Worm (Caenorhabditis elegans) whole organism, L4 larva: ENCODE measurements around the gene tost-1.
A peak's percentile ranks its signal among the peaks of the same experiment; 100 is the strongest.

ENCODE experiments used
- Y5F2A.4 ChIP-seq: fragments of 200-800 bp; sonication (Bioruptor generic); optimal IDR thresholded peaks from 2 replicates; lab custom pipeline; 2018; ENCODE audit warnings: mild to moderate bottlenecking, missing genetic modification characterization, missing compliant biosample characterization
- Y75B8A.6 ChIP-seq: fragments of 200-800 bp; sonication (Bioruptor generic); IDR thresholded peaks from 2 replicates; pipeline ENCODE4 v1.3.6; 2022; ENCODE audit warnings: missing genetic modification reagents, missing genetic modification characterization, missing compliant biosample characterization
- ZK546.5 ChIP-seq, 2 experiments: sonication (generic microtip); optimal IDR thresholded peaks; 2 replicates each; lab custom pipeline; 2017; ENCODE audit warnings: missing biosample characterization in 2 of 2, missing genetic modification characterization in 2 of 2
- aha-1 ChIP-seq: fragments of 150-350 bp; peaks from one replicate; lab custom pipeline; 2014; ENCODE audit warnings: missing biosample characterization, missing genetic modification characterization
- daf-16 ChIP-seq, 3 experiments: sonication (generic microtip); optimal IDR thresholded peaks; 2 replicates each; lab custom pipeline; 2016 to 2017; ENCODE audit warnings: missing genetic modification characterization in 3 of 3, missing genetic modification reagents in 3 of 3, mild to moderate bottlenecking in 2 of 3, missing compliant biosample characterization in 2 of 3, missing biosample characterization in 1 of 3, moderate library complexity in 1 of 3
- daf-19 ChIP-seq: fragments of 200-800 bp; sonication (Bioruptor generic); conservative IDR thresholded peaks from 2 replicates; pipeline ENCODE4 v1.3.6; 2022; ENCODE audit warnings: missing genetic modification characterization, missing compliant biosample characterization
- dmd-6 ChIP-seq: fragments of 200-800 bp; sonication (Bioruptor generic); IDR thresholded peaks from 2 replicates; pipeline ENCODE4 v1.3.6; 2022; ENCODE audit warnings: missing genetic modification reagents, missing genetic modification characterization, missing compliant biosample characterization
- dmd-8 ChIP-seq: fragments of 200-800 bp; sonication (Bioruptor generic); IDR thresholded peaks from 2 replicates; pipeline ENCODE4 v1.3.6; 2022; ENCODE audit warnings: missing genetic modification characterization, missing compliant biosample characterization
- duxl-1 ChIP-seq: sonication (generic microtip); optimal IDR thresholded peaks from 2 replicates; lab custom pipeline; 2016; ENCODE audit warnings: mild to moderate bottlenecking, missing genetic modification characterization, moderate library complexity, missing compliant biosample characterization; ENCODE audit not compliant: poor library complexity
- dve-1 ChIP-seq: sonication (generic microtip); optimal IDR thresholded peaks from 2 replicates; lab custom pipeline; 2017; ENCODE audit warnings: antibody characterized with exemption, mild to moderate bottlenecking, missing genetic modification characterization, missing compliant biosample characterization; ENCODE audit not compliant: insufficient read depth
- egl-27 ChIP-seq: sonication (generic microtip); optimal IDR thresholded peaks from 3 replicates; lab custom pipeline; 2017; ENCODE audit warnings: missing biosample characterization, missing genetic modification reagents, missing genetic modification characterization
- gei-8 ChIP-seq: fragments of 200-800 bp; sonication (Bioruptor generic); optimal IDR thresholded peaks from 2 replicates; lab custom pipeline; 2018; ENCODE audit warnings: mild to moderate bottlenecking, missing genetic modification characterization, missing compliant biosample characterization
- hlh-30 ChIP-seq: sonication (generic microtip); optimal IDR thresholded peaks from 2 replicates; lab custom pipeline; 2017; ENCODE audit warnings: antibody characterized with exemption, mild to moderate bottlenecking, missing genetic modification characterization, missing compliant biosample characterization; ENCODE audit not compliant: insufficient read depth
- lim-7 ChIP-seq: fragments of 200-800 bp; sonication (Bioruptor generic); IDR thresholded peaks from 2 replicates; pipeline ENCODE4 v1.3.6; 2022; ENCODE audit warnings: missing genetic modification characterization, missing compliant biosample characterization
- lin-1 ChIP-seq: fragments of 200-800 bp; sonication (Bioruptor generic); IDR thresholded peaks from 2 replicates; pipeline ENCODE4 v1.3.6; 2022; ENCODE audit warnings: missing genetic modification reagents, missing genetic modification characterization, missing compliant biosample characterization
- lin-13 ChIP-seq: fragments of 150-350 bp; optimal IDR thresholded peaks from 2 replicates; lab custom pipeline; 2014; ENCODE audit warnings: missing biosample characterization, missing genetic modification reagents, missing genetic modification characterization
- lin-29 ChIP-seq: fragments of 200-800 bp; sonication (Bioruptor generic); IDR thresholded peaks from 2 replicates; pipeline ENCODE4 v1.3.6; 2022; ENCODE audit warnings: missing genetic modification reagents, missing genetic modification characterization, missing compliant biosample characterization
- lin-38 ChIP-seq: fragments of 200-800 bp; sonication (Bioruptor generic); IDR thresholded peaks from 2 replicates; pipeline ENCODE4 v1.3.6; 2022; ENCODE audit warnings: missing genetic modification reagents, missing genetic modification characterization, missing compliant biosample characterization
- mdt-29 ChIP-seq: fragments of 200-800 bp; sonication (Bioruptor generic); IDR thresholded peaks from 2 replicates; pipeline ENCODE4 v1.3.6; 2022; ENCODE audit warnings: missing genetic modification reagents, missing genetic modification characterization, missing compliant biosample characterization
- mep-1 ChIP-seq: fragments of 150-350 bp; sonication (generic microtip); optimal IDR thresholded peaks from 3 replicates; lab custom pipeline; 2014; ENCODE audit warnings: missing biosample characterization, missing genetic modification characterization
- nhr-102 ChIP-seq: sonication (generic microtip); optimal IDR thresholded peaks from 2 replicates; lab custom pipeline; 2016; ENCODE audit warnings: mild to moderate bottlenecking, missing genetic modification characterization, moderate library complexity, missing compliant biosample characterization
- nhr-11 ChIP-seq: fragments of 150-350 bp; optimal IDR thresholded peaks from 2 replicates; lab custom pipeline; 2014; ENCODE audit warnings: missing biosample characterization, missing genetic modification characterization
- nhr-28 ChIP-seq: fragments of 150-350 bp; optimal IDR thresholded peaks from 2 replicates; lab custom pipeline; 2014; ENCODE audit warnings: missing biosample characterization, missing genetic modification characterization
- nhr-6 ChIP-seq: fragments of 150-350 bp; optimal IDR thresholded peaks from 2 replicates; lab custom pipeline; 2014; ENCODE audit warnings: missing biosample characterization, missing genetic modification characterization
- pqm-1 ChIP-seq: sonication (generic microtip); optimal IDR thresholded peaks from 2 replicates; lab custom pipeline; 2017; ENCODE audit warnings: missing biosample characterization, missing genetic modification characterization
- rbr-2 ChIP-seq: sonication (generic microtip); optimal IDR thresholded peaks from 2 replicates; lab custom pipeline; 2016; ENCODE audit warnings: missing genotype, missing genetic modification characterization, missing compliant biosample characterization
- sdz-12 ChIP-seq: fragments of 200-800 bp; sonication (Bioruptor generic); optimal IDR thresholded peaks from 2 replicates; lab custom pipeline; 2018; ENCODE audit warnings: mild to moderate bottlenecking, missing genetic modification characterization, missing compliant biosample characterization
- skn-1 ChIP-seq: fragments of 150-350 bp; optimal IDR thresholded peaks from 2 replicates; lab custom pipeline; 2014; ENCODE audit warnings: missing biosample characterization, missing genetic modification characterization
- snpc-1.2 ChIP-seq: fragments of 200-800 bp; sonication (Bioruptor generic); IDR thresholded peaks from 2 replicates; pipeline ENCODE4 v1.3.6; 2022; ENCODE audit warnings: missing genetic modification reagents, missing genetic modification characterization, missing compliant biosample characterization
- spr-3 ChIP-seq: fragments of 200-800 bp; sonication (Bioruptor generic); optimal IDR thresholded peaks from 2 replicates; lab custom pipeline; 2018; ENCODE audit warnings: mild to moderate bottlenecking, missing genetic modification characterization, missing compliant biosample characterization
- unc-62 ChIP-seq, 3 experiments: fragments of 150-350 bp in 1 of 3; sonication (generic microtip); optimal IDR thresholded peaks in 2 of 3; peaks in 1 of 3; 1 replicate in 1 of 3; 2 replicates in 2 of 3; lab custom pipeline; 2014 to 2017; ENCODE audit warnings: missing biosample characterization in 3 of 3, missing genetic modification characterization in 3 of 3, missing genetic modification reagents in 3 of 3, missing genotype in 1 of 3
- vab-7 ChIP-seq: fragments of 200-800 bp; sonication (Bioruptor generic); IDR thresholded peaks from 2 replicates; pipeline ENCODE4 v1.3.6; 2022; ENCODE audit warnings: missing genetic modification reagents, missing genetic modification characterization, missing compliant biosample characterization
- zfp-2 ChIP-seq: sonication (generic microtip); optimal IDR thresholded peaks from 2 replicates; lab custom pipeline; 2016; ENCODE audit warnings: mild to moderate bottlenecking, missing genetic modification characterization, missing compliant biosample characterization
- zip-11 ChIP-seq: fragments of 200-800 bp; sonication (Bioruptor generic); IDR thresholded peaks from 2 replicates; pipeline ENCODE4 v1.3.6; 2022; ENCODE audit warnings: missing genetic modification characterization, missing compliant biosample characterization
- zip-2 ChIP-seq: fragments of 150-350 bp; optimal IDR thresholded peaks from 2 replicates; lab custom pipeline; 2014; ENCODE audit warnings: missing biosample characterization, missing genetic modification characterization

The tost-1 gene

DNA sequence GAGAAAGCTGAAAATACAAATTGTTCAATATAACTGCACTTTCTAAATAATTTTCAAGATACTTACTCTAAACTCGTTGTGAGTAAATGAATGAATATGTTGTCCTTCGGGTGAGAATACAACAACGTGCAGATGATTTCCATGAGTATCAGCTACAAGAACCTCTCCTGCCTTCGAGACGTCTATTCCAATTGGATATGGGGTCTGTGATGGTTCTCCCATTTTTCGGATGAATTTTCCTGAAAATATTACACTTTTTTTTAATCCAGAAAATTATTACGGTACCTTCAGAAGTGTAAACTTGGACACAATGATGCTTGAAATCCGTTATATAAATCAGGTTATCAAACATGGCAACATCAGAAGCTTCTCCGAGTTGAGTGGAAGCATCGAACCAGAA, 17.2 kb upstream of the tost-1 start:
- TF ChIP-seq egl-27 (tag; lab: Kevin White, UChicago) (no peak), unc-62 (GFP tag; optimal IDR thresholded peaks at IDR 0.05 in 1 of 2; lab: Kevin White, UChicago) (peak in 1 of 2 experiments; percentile 91), unc-62 (tag; optimal IDR thresholded peaks at IDR 0.05; lab: Kevin White, UChicago) (no peak), daf-19 (GFP tag; lab: Robert Waterston, UW) (no peak), hlh-30 (tag; lab: Kevin White, UChicago) (no peak)

DNA sequence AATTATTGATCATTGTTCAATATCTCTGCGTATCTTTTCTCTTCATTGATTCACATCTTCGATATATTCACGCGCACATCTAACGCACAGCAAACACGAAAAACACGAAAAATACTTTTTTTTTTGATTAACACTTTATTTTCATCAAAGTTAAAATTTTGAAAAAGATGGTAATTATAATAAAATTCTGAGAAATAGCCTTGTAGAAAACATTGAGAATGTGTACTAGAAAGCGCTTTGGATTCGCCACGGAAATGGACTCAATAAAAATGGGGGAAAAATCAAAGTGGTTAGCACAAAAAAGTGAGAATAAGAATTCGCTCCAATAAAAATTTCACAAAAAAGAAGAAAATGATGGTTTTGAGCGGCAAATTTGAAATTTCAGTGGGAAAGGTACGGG, 15.4 kb upstream of the tost-1 start, which contains the start of gene F26F4.6:
TSS of gene F26F4.6 (minus strand) at position 101 of the 400 bp plus-strand sequence.
- TF ChIP-seq zfp-2 (no peak), skn-1 (tag; lab: Kevin White, UChicago) (no peak), dve-1 (tag; lab: Kevin White, UChicago) (no peak), Y5F2A.4 (no peak), zip-11 (GFP tag; lab: Robert Waterston, UW) (no peak), dmd-8 (GFP tag; lab: Robert Waterston, UW) (no peak), vab-7 (GFP tag; lab: Robert Waterston, UW) (no peak), pqm-1 (tag; lab: Kevin White, UChicago) (no peak), rbr-2 (tag; lab: Kevin White, UChicago) (no peak), sdz-12 (GFP tag; lab: Kevin White, UChicago) (no peak), nhr-6 (tag; lab: Kevin White, UChicago) (no peak), Y75B8A.6 (GFP tag; lab: Robert Waterston, UW) (no peak)

DNA sequence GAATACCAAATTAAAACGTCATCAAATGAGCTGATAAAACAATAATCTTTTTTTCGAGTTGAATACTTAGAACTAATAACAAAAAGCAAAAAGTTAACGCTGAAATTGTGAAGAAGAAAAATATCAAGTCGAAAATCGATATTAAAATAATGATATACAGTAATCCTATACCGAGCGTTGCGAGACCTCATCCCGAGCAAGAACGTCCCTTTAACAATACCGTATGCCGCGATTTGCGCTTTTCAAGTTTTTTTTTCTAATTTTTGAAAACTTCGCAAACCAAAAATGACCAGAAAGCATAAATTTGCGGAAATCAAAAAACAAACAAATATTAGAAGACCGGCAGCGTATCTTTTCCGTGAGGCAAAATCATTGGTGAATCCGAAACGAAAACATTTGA, 12.9 kb upstream of the tost-1 start, which contains the start of gene F26F4.5:
TSS of gene F26F4.5 (minus strand) at position 256 of the 400 bp plus-strand sequence.
- TF ChIP-seq mep-1 (tag; lab: Kevin White, UChicago) (no peak), zip-2 (tag; lab: Kevin White, UChicago) (no peak), vab-7 (GFP tag; lab: Robert Waterston, UW) (no peak), snpc-1.2 (GFP tag; lab: Robert Waterston, UW) (no peak), nhr-11 (tag; lab: Kevin White, UChicago) (no peak), aha-1 (tag; lab: Kevin White, UChicago) (peak; percentile 70), lin-13 (no peak), gei-8 (GFP tag; lab: Kevin White, UChicago) (no peak), ZK546.5 (tag; optimal IDR thresholded peaks at IDR 0.05; lab: Kevin White, UChicago) (no peak), lin-38 (GFP tag; lab: Robert Waterston, UW) (peak; percentile 45; the same call in 1 of the 2 replicates)

DNA sequence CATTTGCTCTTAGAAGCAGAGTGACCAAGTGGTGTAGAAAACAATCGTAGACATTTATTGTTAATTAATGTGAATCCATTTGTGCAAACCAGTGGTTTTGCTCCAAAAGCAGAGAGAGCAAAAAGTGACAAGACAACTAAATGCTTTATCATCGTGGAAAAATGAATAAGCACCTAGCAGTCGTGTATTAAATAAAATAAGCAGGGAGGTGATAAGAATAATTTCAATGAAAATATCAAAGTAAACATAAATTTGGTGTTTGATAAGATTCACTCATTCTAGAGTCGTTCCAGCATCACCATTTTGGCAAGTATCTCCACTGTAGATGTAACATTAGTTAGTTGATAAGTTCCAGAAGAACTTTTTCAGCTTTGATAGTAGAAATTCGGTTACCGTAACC, 9.2 kb upstream of the tost-1 start, which contains the start of gene clec-6:
TSS of gene clec-6 (minus strand) at position 154 of the 400 bp plus-strand sequence.
- peak; percentile 8 for TF ChIP-seq nhr-28 (tag; lab: Kevin White, UChicago)
- no peak for TF ChIP-seq duxl-1 (tag; lab: Kevin White, UChicago)
- no peak for TF ChIP-seq sdz-12 (GFP tag; lab: Kevin White, UChicago)
- no peak for TF ChIP-seq daf-16 (GFP tag; optimal IDR thresholded peaks at IDR 0.05; lab: Kevin White, UChicago)
- peak; percentile 42 for TF ChIP-seq daf-16 (tag; optimal IDR thresholded peaks at IDR 0.05; lab: Kevin White, UChicago)
- no peak for TF ChIP-seq nhr-102 (tag; lab: Kevin White, UChicago)
- peak; percentile 36; the same call in 1 of the 2 replicates for TF ChIP-seq dmd-6 (GFP tag; lab: Robert Waterston, UW)

DNA sequence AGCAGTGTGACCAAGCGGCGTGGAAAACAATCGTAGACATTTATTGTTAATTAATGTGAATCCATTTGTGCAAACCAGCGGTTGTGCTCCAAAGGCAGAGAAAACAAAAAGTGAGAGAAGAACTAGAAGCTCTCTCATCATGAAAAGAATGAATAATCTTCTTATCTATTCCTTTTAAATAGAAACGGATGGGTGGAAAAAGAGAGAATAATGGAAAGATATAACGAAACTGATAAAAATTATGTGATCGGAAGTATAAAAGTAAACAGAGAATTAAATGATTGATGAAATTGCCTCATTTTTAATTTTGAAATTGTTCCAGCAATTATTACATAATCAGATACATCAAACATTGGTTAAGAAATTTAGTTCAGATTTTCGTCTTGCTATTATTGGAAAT, 5.3 kb upstream of the tost-1 start, which contains the start of gene clec-5:
TSS of gene clec-5 (minus strand) at position 178 of the 400 bp plus-strand sequence.
- TF ChIP-seq daf-16 (GFP tag; optimal IDR thresholded peaks at IDR 0.05; lab: Kevin White, UChicago) (no peak), daf-16 (tag; optimal IDR thresholded peaks at IDR 0.05; lab: Kevin White, UChicago) (peak; percentile 17), pqm-1 (tag; lab: Kevin White, UChicago) (peak; percentile 56), lin-29 (GFP tag; lab: Robert Waterston, UW) (no peak), egl-27 (tag; lab: Kevin White, UChicago) (no peak), spr-3 (GFP tag; lab: Kevin White, UChicago) (no peak), lim-7 (GFP tag; lab: Robert Waterston, UW) (no peak), zip-2 (tag; lab: Kevin White, UChicago) (no peak), dve-1 (tag; lab: Kevin White, UChicago) (peak; percentile 13), Y75B8A.6 (GFP tag; lab: Robert Waterston, UW) (no peak), mdt-29 (no peak), Y5F2A.4 (no peak), lin-1 (GFP tag; lab: Robert Waterston, UW) (no peak), dmd-6 (GFP tag; lab: Robert Waterston, UW) (no peak)
- TF ChIP-seq, all 104 proteins: peak for 3
